Worm (Caenorhabditis elegans) whole organism, young adult: Measurements from ENCODE around the gene F21H7.2.

ENCODE experiments used
- B0035.1 ChIP-seq: sonication (generic microtip); optimal IDR thresholded peaks from 2 replicates; lab custom pipeline; 2016; ENCODE audit warnings: missing genetic modification characterization, mild to moderate bottlenecking, missing compliant biosample characterization, missing genotype, missing genetic modification reagents
- F55B11.4 ChIP-seq: sonication (generic microtip); optimal IDR thresholded peaks from 2 replicates; lab custom pipeline; 2016; ENCODE audit warnings: missing compliant biosample characterization, missing genetic modification characterization, borderline replicate concordance; ENCODE audit not compliant: insufficient read depth
- athp-1 ChIP-seq: sonication (generic microtip); optimal IDR thresholded peaks from 2 replicates; lab custom pipeline; 2017; ENCODE audit warnings: mild to moderate bottlenecking, missing genetic modification characterization, missing compliant biosample characterization
- lsy-27 ChIP-seq: sonication (generic microtip); optimal IDR thresholded peaks from 2 replicates; lab custom pipeline; 2017; ENCODE audit warnings: missing genetic modification characterization, mild to moderate bottlenecking, missing compliant biosample characterization, antibody characterized with exemption, missing genotype, borderline replicate concordance; ENCODE audit not compliant: insufficient read depth
- madf-3 ChIP-seq: fragments of 200-800 bp; sonication (Bioruptor generic); IDR thresholded peaks from 2 replicates; pipeline ENCODE4 v1.3.6; 2022; ENCODE audit warnings: missing genetic modification reagents, missing genetic modification characterization, missing compliant biosample characterization
- nfya-1 ChIP-seq: sonication (generic microtip); optimal IDR thresholded peaks from 2 replicates; lab custom pipeline; 2017; ENCODE audit warnings: antibody characterized with exemption, missing compliant biosample characterization, missing genetic modification characterization, borderline replicate concordance; ENCODE audit not compliant: insufficient read depth
- pha-4 ChIP-seq: fragments of 150-350 bp; sonication (generic microtip); optimal IDR thresholded peaks from 2 replicates; lab custom pipeline; 2014; ENCODE audit warnings: missing biosample characterization, missing genetic modification reagents, missing genetic modification characterization

DNA sequence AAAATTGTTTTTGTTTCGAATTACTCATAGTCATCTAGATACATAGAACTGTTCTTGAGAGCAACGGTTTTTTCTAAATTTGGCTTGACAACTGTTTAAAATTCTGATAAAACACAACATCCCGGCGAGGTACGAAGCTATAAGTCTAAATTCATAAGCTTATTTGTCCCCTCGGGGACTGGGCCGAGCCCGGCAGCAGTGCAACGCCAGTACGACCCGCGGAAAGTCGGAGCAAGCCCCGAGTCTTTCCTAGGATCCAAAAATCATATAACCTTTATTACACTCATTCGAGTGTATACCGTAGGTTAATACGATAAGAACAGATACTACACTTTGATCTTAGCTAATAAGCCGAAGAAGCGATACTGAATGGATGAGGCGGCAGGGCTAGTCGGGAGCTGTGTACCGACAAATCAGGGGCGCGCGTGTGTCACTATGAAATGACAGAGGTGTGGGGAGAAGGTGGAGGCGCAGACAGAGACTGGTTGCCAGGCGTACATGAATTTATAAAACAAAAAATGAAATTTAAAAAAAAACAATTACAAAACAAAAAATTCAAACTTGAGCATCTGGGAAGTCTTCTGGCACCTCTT, 4.2 kb downstream of the F21H7.2 start:
- TF ChIP-seq lsy-27 (tag; lab: Kevin White, UChicago) (peak; percentile 21), B0035.1 (tag; lab: Kevin White, UChicago) (no peak), nfya-1 (no peak), pha-4 (tag; lab: Kevin White, UChicago) (no peak), madf-3 (no peak), athp-1 (tag; lab: Kevin White, UChicago) (no peak), F55B11.4 (tag; lab: Kevin White, UChicago) (no peak)
